Worm (Caenorhabditis elegans): Measurements from ENCODE around the gene mex-1.

- TF ChIP-seq ceh-39 (tag; optimal IDR thresholded peaks at IDR 0.05) (no peak), cnd-1 (tag; optimal IDR thresholded peaks at IDR 0.05) (no peak)
Observed at ce11 chrII:11966602-11967001, 1.8 kb upstream of the mex-1 start, which contains the start of gene rab-7.

All from whole organism, mixed stage, embryonic.